Worm (Caenorhabditis elegans): Measurements from ENCODE around the gene dep-1.

Gene dep-1

DNA sequence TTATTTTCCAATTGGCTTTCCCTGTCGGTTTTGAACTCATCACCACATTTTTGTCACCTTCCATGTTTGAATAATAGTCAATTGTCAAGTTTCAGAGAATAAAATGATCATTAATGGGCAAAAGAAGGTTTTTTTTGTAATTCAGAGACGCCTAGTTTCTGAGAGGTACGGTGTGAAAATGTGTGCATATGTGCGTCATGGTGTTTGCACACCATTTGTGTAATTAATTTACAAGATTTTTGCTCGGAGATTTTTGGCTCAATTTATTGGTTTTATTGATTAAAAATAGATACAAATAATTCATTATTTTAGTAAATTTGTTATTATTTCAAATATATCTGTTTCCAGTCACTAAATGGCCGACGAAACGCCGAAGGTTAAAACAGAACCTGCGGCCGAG lies 22.1 kb downstream of the dep-1 start, which contains the start of the genes F44G4.3 and tdp-1 (continued):
- TF ChIP-seq lin-39 (tag; optimal IDR thresholded peaks at IDR 0.05) (no peak), irx-1 (tag; optimal IDR thresholded peaks at IDR 0.05) (no peak), unc-30 (tag; optimal IDR thresholded peaks at IDR 0.05) (no peak), nhr-90 (tag; optimal IDR thresholded peaks at IDR 0.05; ENCODE audit: poor library complexity) (no peak), nhr-47 (tag; optimal IDR thresholded peaks at IDR 0.05) (peak; percentile 33), snpc-4 (tag; optimal IDR thresholded peaks at IDR 0.05) (no peak), snu-23 (GFP tag; optimal IDR thresholded peaks at IDR 0.05) (peak; percentile 15), hpl-2 (GFP tag; optimal IDR thresholded peaks at IDR 0.05) (no peak), unc-130 (tag; optimal IDR thresholded peaks at IDR 0.05) (no peak), lsy-2 (tag; optimal IDR thresholded peaks at IDR 0.05) (peak; percentile 73 to 96), ceh-8 (GFP tag; optimal IDR thresholded peaks at IDR 0.05) (no peak), nhr-12 (tag; optimal IDR thresholded peaks at IDR 0.05) (no peak), aly-2 (tag; optimal IDR thresholded peaks at IDR 0.05) (no peak), alr-1 (tag; optimal IDR thresholded peaks at IDR 0.05; ENCODE audit: borderline replicate concordance) (no peak), unc-98 (GFP tag; IDR thresholded peaks at IDR 0.05) (no peak), aha-1 (tag; optimal IDR thresholded peaks at IDR 0.05) (no peak), mdl-1 (tag; optimal IDR thresholded peaks at IDR 0.05) (no peak), efl-1 (optimal IDR thresholded peaks at IDR 0.05) (peak; percentile 31 to 35), efl-1 (GFP tag; optimal IDR thresholded peaks at IDR 0.05 in 1 of 2) (peak; percentile 49 to 91), pqm-1 (tag; optimal IDR thresholded peaks at IDR 0.05) (no peak), efl-3 (GFP tag; optimal IDR thresholded peaks at IDR 0.05) (no peak), zag-1 (tag; optimal IDR thresholded peaks at IDR 0.05) (no peak), nhr-76 (tag; optimal IDR thresholded peaks at IDR 0.05) (no peak), fkh-4 (tag; optimal IDR thresholded peaks at IDR 0.05; ENCODE audit: borderline replicate concordance) (no peak), elt-3 (tag; optimal IDR thresholded peaks at IDR 0.05) (no peak), egl-13 (tag; optimal IDR thresholded peaks at IDR 0.05) (no peak), egl-27 (tag; optimal IDR thresholded peaks at IDR 0.05) (no peak), skn-1 (tag; optimal IDR thresholded peaks at IDR 0.05) (no peak), sptf-1 (tag; optimal IDR thresholded peaks at IDR 0.05) (no peak), Y116A8C.19 (tag; optimal IDR thresholded peaks at IDR 0.05; ENCODE audit: borderline replicate concordance) (no peak), unc-62 (GFP tag; optimal IDR thresholded peaks at IDR 0.05) (no peak), ets-5 (GFP tag; IDR thresholded peaks at IDR 0.05) (no peak), ceh-90 (tag; optimal IDR thresholded peaks at IDR 0.05) (no peak), isw-1 (GFP tag; IDR thresholded peaks at IDR 0.05) (no peak), ceh-82 (tag; optimal IDR thresholded peaks at IDR 0.05) (no peak), lin-13 (GFP tag; optimal IDR thresholded peaks at IDR 0.05) (no peak), lin-15B (tag; optimal IDR thresholded peaks at IDR 0.05) (no peak), mef-2 (tag; optimal IDR thresholded peaks at IDR 0.05) (no peak), nhr-77 (tag; optimal IDR thresholded peaks at IDR 0.05) (no peak), tlp-1 (tag; optimal IDR thresholded peaks at IDR 0.05) (no peak), sup-37 (GFP tag; optimal IDR thresholded peaks at IDR 0.05) (no peak), nhr-84 (tag; optimal IDR thresholded peaks at IDR 0.05) (no peak), rnt-1 (tag; optimal IDR thresholded peaks at IDR 0.05) (no peak), unc-86 (tag; optimal IDR thresholded peaks at IDR 0.05) (no peak), F16B12.6 (tag; optimal IDR thresholded peaks at IDR 0.05) (peak; percentile 84), C04F5.9 (tag; optimal IDR thresholded peaks at IDR 0.05) (no peak), nhr-20 (tag; optimal IDR thresholded peaks at IDR 0.05) (no peak), zip-4 (GFP tag; optimal IDR thresholded peaks at IDR 0.05) (no peak), jun-1 (tag; optimal IDR thresholded peaks at IDR 0.05) (no peak), ceh-63 (GFP tag; optimal IDR thresholded peaks at IDR 0.05) (no peak), vab-15 (tag; optimal IDR thresholded peaks at IDR 0.05) (peak; percentile 14), nhr-28 (tag; optimal IDR thresholded peaks at IDR 0.05) (no peak), mep-1 (tag; optimal IDR thresholded peaks at IDR 0.05) (peak; percentile 77), fkh-10 (GFP tag; optimal IDR thresholded peaks at IDR 0.05) (no peak), lin-14 (GFP tag; optimal IDR thresholded peaks at IDR 0.05) (peak; percentile 18)

Data from whole organism, L1 larva.